Fruit fly (Drosophila melanogaster) whole organism, embryonic: Measurements from ENCODE around the gene CG42340.

Experiments
- Aef1 ChIP-seq: fragments of 200-800 bp; sonication (Bioruptor generic); IDR thresholded peaks from 3 replicates; pipeline ENCODE4 v1.3.6; 2022; ENCODE audit warnings: missing biosample characterization, missing genetic modification characterization
- CG12769 ChIP-seq: fragments of 200-800 bp; sonication (Bioruptor generic); optimal IDR thresholded peaks from 2 replicates; lab custom pipeline; 2019; ENCODE audit warnings: missing biosample characterization, mild to moderate bottlenecking, missing genetic modification characterization, moderate library complexity
- CG12942 ChIP-seq: fragments of 200-800 bp; sonication (Bioruptor generic); optimal IDR thresholded peaks from 3 replicates; lab custom pipeline; 2016; ENCODE audit warnings: missing biosample characterization, missing genetic modification characterization
- CG16813 ChIP-seq: fragments of 200-800 bp; sonication (Bioruptor generic); IDR thresholded peaks from 3 replicates; pipeline ENCODE4 v1.3.6; 2022; ENCODE audit warnings: missing biosample characterization, missing genetic modification characterization; ENCODE audit not compliant: partially characterized antibody
- CG17359 ChIP-seq: fragments of 200-800 bp; sonication (Bioruptor generic); optimal IDR thresholded peaks from 3 replicates; lab custom pipeline; 2018; ENCODE audit warnings: missing biosample characterization, mild to moderate bottlenecking, missing genetic modification characterization, moderate library complexity
- CG17568 ChIP-seq: fragments of 200-800 bp; sonication (Bioruptor generic); optimal IDR thresholded peaks from 2 replicates; lab custom pipeline; 2018; ENCODE audit warnings: missing biosample characterization, mild to moderate bottlenecking, missing genetic modification characterization, moderate library complexity
- CG31388 ChIP-seq: fragments of 200-800 bp; sonication (Bioruptor generic); optimal IDR thresholded peaks from 2 replicates; lab custom pipeline; 2016; ENCODE audit warnings: missing biosample characterization, missing genetic modification characterization
- CG3163 ChIP-seq: fragments of 200-800 bp; sonication (Bioruptor generic); optimal IDR thresholded peaks from 3 replicates; lab custom pipeline; 2016; ENCODE audit warnings: missing biosample characterization, missing genetic modification characterization
- CG6254 ChIP-seq: fragments of 200-800 bp; sonication (Bioruptor generic); optimal IDR thresholded peaks from 3 replicates; lab custom pipeline; 2017; ENCODE audit warnings: mild to moderate bottlenecking, missing biosample characterization, missing genetic modification reagents, missing genetic modification characterization
- CG7372 ChIP-seq: fragments of 200-800 bp; sonication (Bioruptor generic); IDR thresholded peaks from 2 replicates; pipeline ENCODE4 v1.3.6; 2022; ENCODE audit warnings: missing biosample characterization, missing genetic modification characterization
- CG7745 ChIP-seq: fragments of 200-800 bp; sonication (Bioruptor generic); optimal IDR thresholded peaks from 2 replicates; lab custom pipeline; 2018; ENCODE audit warnings: missing biosample characterization, mild to moderate bottlenecking, missing genetic modification characterization, moderate library complexity
- CG7839 ChIP-seq: fragments of 200-800 bp; sonication (Bioruptor generic); optimal IDR thresholded peaks from 3 replicates; lab custom pipeline; 2018; ENCODE audit warnings: missing biosample characterization, mild to moderate bottlenecking, missing genetic modification characterization, moderate library complexity
- CG8290 ChIP-seq, 3 experiments: fragments of 200-800 bp; sonication (Bioruptor generic); optimal IDR thresholded peaks; 2 replicates each; lab custom pipeline; 2016 to 2019; ENCODE audit warnings: missing biosample characterization in 3 of 3, missing genetic modification characterization in 3 of 3, mild to moderate bottlenecking in 2 of 3, moderate library complexity in 1 of 3
- CG8924 ChIP-seq: fragments of 200-800 bp; optimal IDR thresholded peaks from 3 replicates; lab custom pipeline; 2019; ENCODE audit warnings: missing biosample characterization, mild to moderate bottlenecking, missing genetic modification characterization, moderate library complexity
- CG9609 ChIP-seq: fragments of 200-800 bp; sonication (Bioruptor generic); optimal IDR thresholded peaks from 3 replicates; lab custom pipeline; 2016; ENCODE audit warnings: missing biosample characterization, missing genetic modification characterization
- CG9727 ChIP-seq: fragments of 200-800 bp; sonication (Bioruptor generic); optimal IDR thresholded peaks from 3 replicates; lab custom pipeline; 2017; ENCODE audit warnings: missing biosample characterization, mild to moderate bottlenecking, missing genetic modification characterization
- CG9817 ChIP-seq: fragments of 200-800 bp; sonication (Bioruptor generic); optimal IDR thresholded peaks from 2 replicates; lab custom pipeline; 2018; ENCODE audit warnings: missing biosample characterization, mild to moderate bottlenecking, missing genetic modification characterization, moderate library complexity
- Dad ChIP-seq: fragments of 200-800 bp; sonication (Bioruptor generic); optimal IDR thresholded peaks from 3 replicates; lab custom pipeline; 2016; ENCODE audit warnings: missing biosample characterization, missing genetic modification characterization
- Dip3 ChIP-seq: fragments of 200-800 bp; sonication (Bioruptor generic); optimal IDR thresholded peaks from 3 replicates; lab custom pipeline; 2016; ENCODE audit warnings: missing biosample characterization, missing genetic modification characterization
- HHEX ChIP-seq: fragments of 200-800 bp; sonication (Bioruptor generic); optimal IDR thresholded peaks from 3 replicates; lab custom pipeline; 2017; ENCODE audit warnings: missing biosample characterization, mild to moderate bottlenecking, missing genetic modification characterization, missing genetic modification reagents
- Hr3 ChIP-seq: fragments of 200-800 bp; sonication (Bioruptor generic); optimal IDR thresholded peaks from 3 replicates; lab custom pipeline; 2016; ENCODE audit warnings: missing biosample characterization, missing genetic modification characterization
- Hr51 ChIP-seq, 2 experiments: fragments of 200-800 bp; sonication (Bioruptor generic); optimal IDR thresholded peaks; 2 replicates in 1 of 2; 3 replicates in 1 of 2; lab custom pipeline; 2016 to 2018; ENCODE audit warnings: missing biosample characterization in 2 of 2, missing genetic modification characterization in 2 of 2, mild to moderate bottlenecking in 1 of 2, moderate library complexity in 1 of 2
- Hsf ChIP-seq: fragments of 200-800 bp; sonication (Bioruptor generic); optimal IDR thresholded peaks from 3 replicates; lab custom pipeline; 2016; ENCODE audit warnings: missing biosample characterization, missing genetic modification characterization
- TFAM ChIP-seq: fragments of 200-800 bp; sonication (Bioruptor generic); optimal IDR thresholded peaks from 2 replicates; lab custom pipeline; 2017; ENCODE audit warnings: missing biosample characterization, missing genetic modification characterization, inconsistent platforms
- Tbp ChIP-seq: fragments of >200 bp; optimal IDR thresholded peaks from 2 replicates; lab custom pipeline; 2018; ENCODE audit warnings: missing biosample characterization, missing genetic modification characterization
- bab2 ChIP-seq: fragments of 200-800 bp; sonication (Bioruptor generic); optimal IDR thresholded peaks from 2 replicates; lab custom pipeline; 2016; ENCODE audit warnings: missing biosample characterization, missing genetic modification characterization
- bsh ChIP-seq, 2 experiments: fragments of 200-800 bp; sonication (Bioruptor generic); optimal IDR thresholded peaks; 2 replicates each; lab custom pipeline; 2017 to 2018; ENCODE audit warnings: mild to moderate bottlenecking in 2 of 2, missing biosample characterization in 2 of 2, missing genetic modification characterization in 2 of 2, moderate library complexity in 1 of 2
- btn ChIP-seq: fragments of 200-800 bp; sonication (Bioruptor generic); optimal IDR thresholded peaks from 2 replicates; lab custom pipeline; 2016; ENCODE audit warnings: missing biosample characterization, missing genetic modification characterization
- cg ChIP-seq: fragments of 200-800 bp; sonication (Bioruptor generic); optimal IDR thresholded peaks from 3 replicates; lab custom pipeline; 2019; ENCODE audit warnings: missing biosample characterization, mild to moderate bottlenecking, missing genetic modification characterization, moderate library complexity
- dan ChIP-seq: fragments of 200-800 bp; sonication (Bioruptor generic); IDR thresholded peaks from 2 replicates; pipeline ENCODE4 v1.3.6; 2022; ENCODE audit warnings: missing biosample characterization, missing genetic modification characterization
- ewg ChIP-seq: fragments of 200-800 bp; sonication (Bioruptor generic); optimal IDR thresholded peaks from 3 replicates; lab custom pipeline; 2017; ENCODE audit warnings: mild to moderate bottlenecking, missing biosample characterization, missing genetic modification reagents, missing genetic modification characterization
- eyg ChIP-seq: fragments of 200-800 bp; sonication (Bioruptor generic); optimal IDR thresholded peaks from 3 replicates; lab custom pipeline; 2016; ENCODE audit warnings: missing biosample characterization, missing genetic modification characterization
- fd3F ChIP-seq: fragments of 200-800 bp; sonication (Bioruptor generic); optimal IDR thresholded peaks from 2 replicates; lab custom pipeline; 2018; ENCODE audit warnings: missing biosample characterization, mild to moderate bottlenecking, missing genetic modification characterization, moderate library complexity
- ken ChIP-seq: fragments of 200-800 bp; sonication (Bioruptor generic); IDR thresholded peaks from 3 replicates; pipeline ENCODE4 v1.3.6; 2022; ENCODE audit warnings: missing biosample characterization, missing genetic modification characterization
- lab ChIP-seq: fragments of 200-800 bp; sonication (Bioruptor generic); optimal IDR thresholded peaks from 3 replicates; lab custom pipeline; 2017; ENCODE audit warnings: missing biosample characterization, missing genetic modification characterization, mild to moderate bottlenecking, moderate library complexity, missing genetic modification reagents
- lmd ChIP-seq: fragments of 200-800 bp; sonication (Bioruptor generic); IDR thresholded peaks from 2 replicates; pipeline ENCODE4 v1.3.6; 2022; ENCODE audit warnings: missing biosample characterization, missing genetic modification characterization
- mirr ChIP-seq: fragments of 200-800 bp; sonication (Bioruptor generic); optimal IDR thresholded peaks from 3 replicates; lab custom pipeline; 2018; ENCODE audit warnings: missing biosample characterization, mild to moderate bottlenecking, missing genetic modification characterization
- nerfin-1 ChIP-seq: fragments of 200-800 bp; sonication (Bioruptor generic); optimal IDR thresholded peaks from 3 replicates; lab custom pipeline; 2019; ENCODE audit warnings: missing biosample characterization, mild to moderate bottlenecking, missing genetic modification characterization, moderate library complexity
- p53 ChIP-seq: fragments of 200-800 bp; sonication (Bioruptor generic); optimal IDR thresholded peaks from 2 replicates; lab custom pipeline; 2016; ENCODE audit warnings: missing biosample characterization, missing genetic modification characterization
- ranshi ChIP-seq: fragments of 200-800 bp; sonication (Bioruptor generic); IDR thresholded peaks from 2 replicates; pipeline ENCODE4 v1.3.6; 2022; ENCODE audit warnings: missing biosample characterization, missing genetic modification characterization
- rib ChIP-seq: fragments of 200-800 bp; sonication (Bioruptor generic); IDR thresholded peaks from 2 replicates; pipeline ENCODE4 v1.3.6; 2022; ENCODE audit warnings: missing biosample characterization, missing genetic modification characterization
- sc ChIP-seq, 3 experiments: fragments of >200 bp in 2 of 3; fragments of 200-800 bp in 1 of 3; sonication (Bioruptor generic) in 1 of 3; optimal IDR thresholded peaks; 2 replicates in 2 of 3; 3 replicates in 1 of 3; lab custom pipeline; 2017; ENCODE audit warnings: mild to moderate bottlenecking in 1 of 3, missing biosample characterization in 1 of 3, missing genetic modification characterization in 1 of 3, missing genetic modification reagents in 1 of 3
- sens ChIP-seq: fragments of 200-800 bp; sonication (Bioruptor generic); peaks from one replicate; lab custom pipeline; 2016; ENCODE audit warnings: missing biosample characterization, missing genetic modification characterization
- sima ChIP-seq: fragments of 200-800 bp; sonication (Bioruptor generic); optimal IDR thresholded peaks from 2 replicates; lab custom pipeline; 2016; ENCODE audit warnings: missing biosample characterization, missing genetic modification characterization
- tio ChIP-seq: fragments of 200-800 bp; sonication (Bioruptor generic); optimal IDR thresholded peaks from 2 replicates; lab custom pipeline; 2017; ENCODE audit warnings: missing biosample characterization, missing genetic modification characterization, inconsistent platforms
- trem ChIP-seq: fragments of 200-800 bp; optimal IDR thresholded peaks from 3 replicates; lab custom pipeline; 2019; ENCODE audit warnings: missing biosample characterization, mild to moderate bottlenecking, missing genetic modification characterization, moderate library complexity
- unc-4 ChIP-seq: fragments of 200-800 bp; sonication (Bioruptor generic); IDR thresholded peaks from 2 replicates; pipeline ENCODE4 v1.3.6; 2022; ENCODE audit warnings: missing biosample characterization, missing genetic modification characterization; ENCODE audit not compliant: partially characterized antibody
- zfh1 ChIP-seq: fragments of 200-800 bp; sonication (Bioruptor generic); IDR thresholded peaks from 3 replicates; pipeline ENCODE4 v1.3.6; 2022; ENCODE audit warnings: missing biosample characterization, missing genetic modification characterization

Gene CG42340

DNA sequence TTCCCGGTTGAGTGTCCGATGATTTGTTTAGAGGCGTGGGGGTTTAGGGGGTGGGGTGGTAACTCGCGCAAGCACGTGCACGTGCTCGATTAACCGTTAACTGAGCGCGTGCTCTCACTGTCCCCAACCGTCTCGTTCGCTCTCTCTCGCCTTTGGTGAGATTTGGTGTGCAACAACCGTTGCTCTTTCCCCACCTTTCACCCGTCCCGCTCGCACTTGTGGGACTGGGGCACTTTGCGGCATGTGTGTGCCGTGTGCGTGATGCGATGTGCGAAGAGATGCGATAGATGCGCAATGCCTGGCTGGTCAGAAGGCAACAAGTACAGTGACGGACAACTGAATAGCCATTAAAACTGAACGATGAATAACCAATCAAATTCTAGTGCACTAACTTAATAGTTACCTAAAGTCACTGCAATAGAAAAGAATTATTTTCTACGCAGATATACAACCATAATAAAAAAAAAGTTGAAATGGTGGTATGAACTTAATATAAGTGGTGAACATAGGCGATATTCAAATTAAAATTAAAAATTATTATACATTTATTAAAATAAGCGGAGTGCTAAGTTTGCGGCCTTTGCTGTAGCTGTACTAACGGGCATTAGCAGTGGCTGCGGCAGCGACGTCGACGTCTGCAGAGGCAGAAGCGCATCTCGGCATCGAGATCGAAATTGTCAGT lies 47.3 kb upstream of the CG42340 start (continued):
- peak; percentile 76 for TF ChIP-seq CG12942 (GFP tag; lab: Kevin White, UChicago)
- peak; percentile 61 for TF ChIP-seq CG31388
- peak; percentile 39 for TF ChIP-seq CG12769 (tag; lab: Kevin White, UChicago)
- TF ChIP-seq cg: peak; percentile 11
- TF ChIP-seq Aef1: peak; percentile 64
- peak; percentile 76 for TF ChIP-seq HHEX (GFP tag; lab: Kevin White, UChicago)
- TF ChIP-seq eyg: no peak
- no peak for TF ChIP-seq sc (optimal IDR thresholded peaks at IDR 0.05; lab: Kevin White, UChicago)
- peak; percentile 90 for TF ChIP-seq sc (GFP tag; optimal IDR thresholded peaks at IDR 0.05; lab: Kevin White, UChicago)
- no peak for TF ChIP-seq btn
- peak; percentile 68 for TF ChIP-seq Hsf (GFP tag; lab: Kevin White, UChicago)
- TF ChIP-seq CG7839: peak; percentile 93
- peak; percentile 91 for TF ChIP-seq CG9727 (GFP tag; lab: Kevin White, UChicago)
- no peak for TF ChIP-seq CG3163 (GFP tag; lab: Kevin White, UChicago)
- no peak for TF ChIP-seq unc-4 (GFP tag; lab: Robert Waterston, UW)
- TF ChIP-seq CG9609 (GFP tag; lab: Kevin White, UChicago): no peak
- peak; percentile 81 for TF ChIP-seq ranshi
- peak; percentile 87 for TF ChIP-seq lmd (GFP tag; lab: Robert Waterston, UW)
- TF ChIP-seq CG6254 (GFP tag; lab: Kevin White, UChicago): peak; percentile 90
- peak; percentile 84 for TF ChIP-seq Hr3 (GFP tag; lab: Kevin White, UChicago)
- TF ChIP-seq bab2 (GFP tag; lab: Kevin White, UChicago): peak; percentile 48
- peak; percentile 28 for TF ChIP-seq CG7745
- TF ChIP-seq fd3F: peak; percentile 65
- TF ChIP-seq Tbp (GFP tag; lab: Kevin White, UChicago): no peak
- peak; percentile 88 for TF ChIP-seq zfh1
- no peak for TF ChIP-seq rib
- TF ChIP-seq dan: peak; percentile 47; the same call in 1 of the 2 replicates
- peak; percentile 96 for TF ChIP-seq sens
- no peak for TF ChIP-seq p53 (GFP tag; lab: Kevin White, UChicago)
- peak; percentile 40 for TF ChIP-seq TFAM (GFP tag; lab: Kevin White, UChicago)
- TF ChIP-seq CG16813: no peak
- peak; percentile 84 for TF ChIP-seq lab (GFP tag; lab: Kevin White, UChicago)
- TF ChIP-seq tio (GFP tag; lab: Kevin White, UChicago): peak; percentile 83
- TF ChIP-seq ken: peak; percentile 76
- no peak for TF ChIP-seq sima
- peak; percentile 81 for TF ChIP-seq ewg (GFP tag; lab: Kevin White, UChicago)
- TF ChIP-seq bsh (GFP tag; optimal IDR thresholded peaks at IDR 0.05; lab: Kevin White, UChicago): peak; percentile 88 to 93
- no peak for TF ChIP-seq mirr (GFP tag; lab: Kevin White, UChicago)
- peak; percentile 80 for TF ChIP-seq CG17568 (GFP tag; lab: Kevin White, UChicago)
- peak; percentile 74 for TF ChIP-seq CG9817 (tag; lab: Kevin White, UChicago)
- peak; percentile 90 for TF ChIP-seq CG17359 (tag; lab: Kevin White, UChicago)
- peak; percentile 91 for TF ChIP-seq trem (tag; lab: Kevin White, UChicago)
- TF ChIP-seq Dip3: no peak
- TF ChIP-seq CG8290 (GFP tag; optimal IDR thresholded peaks at IDR 0.05; lab: Kevin White, UChicago): no peak
- TF ChIP-seq CG8290 (tag; optimal IDR thresholded peaks at IDR 0.05; lab: Kevin White, UChicago): peak; percentile 17 to 62
- peak; percentile 92 for TF ChIP-seq CG8924 (tag; lab: Kevin White, UChicago)
- peak; percentile 81 for TF ChIP-seq CG7372 (GFP tag; lab: Robert Waterston, UW)
- peak; percentile 92 for TF ChIP-seq nerfin-1
- peak; percentile 24 to 92 for TF ChIP-seq Hr51 (GFP tag; optimal IDR thresholded peaks at IDR 0.05; lab: Kevin White, UChicago)
- peak; percentile 18 for TF ChIP-seq Dad
